Worm (Caenorhabditis elegans) whole organism, L2 larva: ENCODE results near the gene W09D10.4.

ENCODE experiments used
- C34F6.9 ChIP-seq: fragments of 150-350 bp; optimal IDR thresholded peaks from 2 replicates; lab custom pipeline; 2014; ENCODE audit warnings: missing biosample characterization, missing genetic modification characterization
- F13H6.1 ChIP-seq: sonication (generic microtip); optimal IDR thresholded peaks from 2 replicates; lab custom pipeline; 2016; ENCODE audit warnings: missing genetic modification characterization, missing compliant biosample characterization
- Y55F3AM.14 ChIP-seq: fragments of 200-800 bp; sonication (Bioruptor generic); optimal IDR thresholded peaks from 2 replicates; lab custom pipeline; 2018; ENCODE audit warnings: mild to moderate bottlenecking, missing genetic modification characterization, missing compliant biosample characterization
- ZK546.5 ChIP-seq: sonication (generic microtip); optimal IDR thresholded peaks from 2 replicates; lab custom pipeline; 2017; ENCODE audit warnings: missing biosample characterization, missing genetic modification characterization
- alr-1 ChIP-seq: fragments of 150-350 bp; optimal IDR thresholded peaks from 2 replicates; lab custom pipeline; 2014; ENCODE audit warnings: missing biosample characterization, missing genetic modification characterization
- aly-2 ChIP-seq: fragments of 150-350 bp; optimal IDR thresholded peaks from 2 replicates; lab custom pipeline; 2014; ENCODE audit warnings: missing biosample characterization, missing genetic modification characterization
- ama-1 ChIP-seq: fragments of 150-350 bp; optimal IDR thresholded peaks from 2 replicates; lab custom pipeline; 2018; ENCODE audit warnings: inconsistent platforms
- ceh-16 ChIP-seq: fragments of 150-350 bp; optimal IDR thresholded peaks from 2 replicates; lab custom pipeline; 2014; ENCODE audit warnings: missing biosample characterization, missing genetic modification characterization
- ceh-82 ChIP-seq: fragments of 150-350 bp; optimal IDR thresholded peaks from 2 replicates; lab custom pipeline; 2014; ENCODE audit warnings: missing biosample characterization, missing genetic modification characterization
- crh-2 ChIP-seq: sonication (generic microtip); optimal IDR thresholded peaks from 2 replicates; lab custom pipeline; 2017; ENCODE audit warnings: missing biosample characterization, missing genetic modification characterization
- dmd-4 ChIP-seq: sonication (generic microtip); optimal IDR thresholded peaks from 2 replicates; lab custom pipeline; 2017; ENCODE audit warnings: missing biosample characterization, missing genetic modification characterization
- elt-1 ChIP-seq: fragments of 150-350 bp; optimal IDR thresholded peaks from 2 replicates; lab custom pipeline; 2014; ENCODE audit warnings: missing biosample characterization, missing genetic modification characterization
- fos-1 ChIP-seq: fragments of 150-350 bp; optimal IDR thresholded peaks from 2 replicates; lab custom pipeline; 2014; ENCODE audit warnings: missing biosample characterization, missing genetic modification characterization
- gmeb-1 ChIP-seq: fragments of 150-350 bp; optimal IDR thresholded peaks from 2 replicates; lab custom pipeline; 2014; ENCODE audit warnings: missing biosample characterization, missing genetic modification characterization
- lin-11 ChIP-seq: fragments of 150-350 bp; sonication (generic microtip); optimal IDR thresholded peaks from 2 replicates; lab custom pipeline; 2014; ENCODE audit warnings: missing biosample characterization, missing genetic modification characterization, inconsistent platforms, mixed read lengths
- lin-13 ChIP-seq: fragments of 150-350 bp; optimal IDR thresholded peaks from 2 replicates; lab custom pipeline; 2014; ENCODE audit warnings: missing biosample characterization, missing genetic modification reagents, missing genetic modification characterization
- lin-39 ChIP-seq: fragments of 150-350 bp; optimal IDR thresholded peaks from 2 replicates; lab custom pipeline; 2014; ENCODE audit warnings: missing biosample characterization, missing genetic modification reagents, missing genetic modification characterization
- mab-5 ChIP-seq: fragments of 150-350 bp; optimal IDR thresholded peaks from 2 replicates; lab custom pipeline; 2014; ENCODE audit warnings: missing biosample characterization, missing genetic modification characterization
- mbf-1 ChIP-seq: sonication (generic microtip); optimal IDR thresholded peaks from 2 replicates; lab custom pipeline; 2017; ENCODE audit warnings: missing biosample characterization, missing genetic modification characterization
- nhr-10 ChIP-seq: sonication (generic microtip); optimal IDR thresholded peaks from 2 replicates; lab custom pipeline; 2017; ENCODE audit warnings: missing biosample characterization, missing genetic modification characterization
- nhr-11 ChIP-seq: fragments of 150-350 bp; optimal IDR thresholded peaks from 2 replicates; lab custom pipeline; 2014; ENCODE audit warnings: missing biosample characterization, missing genetic modification characterization
- nhr-12 ChIP-seq: fragments of 150-350 bp; optimal IDR thresholded peaks from 2 replicates; lab custom pipeline; 2014; ENCODE audit warnings: missing biosample characterization, missing genetic modification characterization
- nhr-129 ChIP-seq: fragments of 150-350 bp; optimal IDR thresholded peaks from 2 replicates; lab custom pipeline; 2014; ENCODE audit warnings: missing biosample characterization, missing genetic modification characterization
- nhr-21 ChIP-seq: fragments of 150-350 bp; optimal IDR thresholded peaks from 2 replicates; lab custom pipeline; 2014; ENCODE audit warnings: missing biosample characterization, missing genetic modification characterization
- nhr-23 ChIP-seq: fragments of 150-350 bp; optimal IDR thresholded peaks from 2 replicates; lab custom pipeline; 2014; ENCODE audit warnings: missing biosample characterization, missing genetic modification reagents, missing genetic modification characterization
- nhr-25 ChIP-seq: fragments of 150-350 bp; sonication (generic microtip); optimal IDR thresholded peaks from 3 replicates; lab custom pipeline; 2014; ENCODE audit warnings: missing biosample characterization, missing genetic modification characterization
- nhr-6 ChIP-seq: fragments of 150-350 bp; optimal IDR thresholded peaks from 2 replicates; lab custom pipeline; 2014; ENCODE audit warnings: missing biosample characterization, missing genetic modification characterization
- nhr-77 ChIP-seq: fragments of 150-350 bp; optimal IDR thresholded peaks from 2 replicates; lab custom pipeline; 2014; ENCODE audit warnings: missing biosample characterization, missing genetic modification characterization
- peb-1 ChIP-seq: fragments of 150-350 bp; optimal IDR thresholded peaks from 2 replicates; lab custom pipeline; 2014; ENCODE audit warnings: missing biosample characterization, missing genetic modification characterization
- sem-4 ChIP-seq: fragments of 150-350 bp; optimal IDR thresholded peaks from 2 replicates; lab custom pipeline; 2014; ENCODE audit warnings: missing biosample characterization, missing genetic modification reagents, missing genetic modification characterization
- skn-1 ChIP-seq: sonication (generic microtip); optimal IDR thresholded peaks from 2 replicates; lab custom pipeline; 2017; ENCODE audit warnings: missing biosample characterization, missing genetic modification characterization
- sma-3 ChIP-seq: sonication (generic microtip); optimal IDR thresholded peaks from 2 replicates; lab custom pipeline; 2016; ENCODE audit warnings: missing genetic modification reagents, missing genetic modification characterization, missing compliant biosample characterization
- sma-9 ChIP-seq, 2 experiments: fragments of 150-350 bp in 1 of 2; sonication (generic microtip) in 1 of 2; optimal IDR thresholded peaks; 2 replicates each; lab custom pipeline; 2014 to 2016; ENCODE audit warnings: missing genetic modification characterization in 2 of 2, mild to moderate bottlenecking in 1 of 2, missing biosample characterization in 1 of 2, missing compliant biosample characterization in 1 of 2, missing genetic modification reagents in 1 of 2, moderate library complexity in 1 of 2
- snpc-4 ChIP-seq: fragments of 150-350 bp; optimal IDR thresholded peaks from 2 replicates; lab custom pipeline; 2014; ENCODE audit warnings: missing biosample characterization, missing genetic modification characterization
- unc-39 ChIP-seq: fragments of 150-350 bp; optimal IDR thresholded peaks from 2 replicates; lab custom pipeline; 2014; ENCODE audit warnings: missing biosample characterization, missing genetic modification characterization
- unc-55 ChIP-seq: fragments of 150-350 bp; sonication (generic microtip); optimal IDR thresholded peaks from 3 replicates; lab custom pipeline; 2014; ENCODE audit warnings: missing biosample characterization, missing genetic modification reagents, missing genetic modification characterization
- unc-62 ChIP-seq: fragments of 150-350 bp; optimal IDR thresholded peaks from 2 replicates; lab custom pipeline; 2014; ENCODE audit warnings: missing biosample characterization, missing genetic modification reagents, missing genetic modification characterization
- ztf-1 ChIP-seq: fragments of 200-800 bp; sonication (Bioruptor generic); conservative IDR thresholded peaks from 2 replicates; pipeline ENCODE4 v1.3.6; 2022; ENCODE audit warnings: missing genetic modification characterization, missing compliant biosample characterization
- ztf-11 ChIP-seq: sonication (generic microtip); optimal IDR thresholded peaks from 2 replicates; lab custom pipeline; 2017; ENCODE audit warnings: missing biosample characterization, missing genetic modification characterization
- ztf-4 ChIP-seq: fragments of 150-350 bp; optimal IDR thresholded peaks from 2 replicates; lab custom pipeline; 2014; ENCODE audit warnings: missing biosample characterization, missing genetic modification characterization

Gene W09D10.4

DNA sequence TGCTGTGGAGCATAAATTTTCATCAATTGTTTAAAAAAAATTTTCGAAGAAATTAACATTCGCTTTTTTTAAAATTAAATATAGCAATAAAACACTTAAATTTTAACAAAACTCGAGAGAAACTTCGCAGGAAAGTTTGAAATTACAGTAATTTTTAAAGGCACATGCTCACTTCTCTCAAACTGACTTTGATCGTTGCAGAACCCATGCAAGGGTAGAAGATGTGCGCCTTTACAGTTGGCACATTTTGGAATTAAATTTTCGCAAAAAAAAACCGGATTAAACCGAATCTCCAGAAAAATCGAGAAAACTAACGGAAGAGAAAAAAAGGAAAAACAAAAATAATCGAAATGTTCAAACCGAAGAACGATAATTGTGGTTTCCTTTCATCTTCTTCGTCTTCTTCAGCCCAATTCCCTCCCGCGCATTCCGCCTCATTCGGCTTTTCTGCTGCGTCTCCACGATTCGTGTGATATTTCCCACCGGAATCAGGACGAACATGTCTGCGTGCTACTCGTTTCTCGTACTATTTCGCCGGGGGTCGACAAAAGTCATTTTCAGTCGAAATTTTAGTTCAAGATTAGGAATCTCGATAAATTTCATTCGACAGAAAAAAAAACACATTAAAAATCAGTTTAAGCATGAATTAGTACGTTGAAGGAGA, 20.5 kb upstream of the W09D10.4 start:
- TF ChIP-seq nhr-25, result peak; percentile 8
- peak; percentile 9 for TF ChIP-seq sma-3
- no peak for TF ChIP-seq skn-1 (tag; lab: Kevin White, UChicago)

DNA sequence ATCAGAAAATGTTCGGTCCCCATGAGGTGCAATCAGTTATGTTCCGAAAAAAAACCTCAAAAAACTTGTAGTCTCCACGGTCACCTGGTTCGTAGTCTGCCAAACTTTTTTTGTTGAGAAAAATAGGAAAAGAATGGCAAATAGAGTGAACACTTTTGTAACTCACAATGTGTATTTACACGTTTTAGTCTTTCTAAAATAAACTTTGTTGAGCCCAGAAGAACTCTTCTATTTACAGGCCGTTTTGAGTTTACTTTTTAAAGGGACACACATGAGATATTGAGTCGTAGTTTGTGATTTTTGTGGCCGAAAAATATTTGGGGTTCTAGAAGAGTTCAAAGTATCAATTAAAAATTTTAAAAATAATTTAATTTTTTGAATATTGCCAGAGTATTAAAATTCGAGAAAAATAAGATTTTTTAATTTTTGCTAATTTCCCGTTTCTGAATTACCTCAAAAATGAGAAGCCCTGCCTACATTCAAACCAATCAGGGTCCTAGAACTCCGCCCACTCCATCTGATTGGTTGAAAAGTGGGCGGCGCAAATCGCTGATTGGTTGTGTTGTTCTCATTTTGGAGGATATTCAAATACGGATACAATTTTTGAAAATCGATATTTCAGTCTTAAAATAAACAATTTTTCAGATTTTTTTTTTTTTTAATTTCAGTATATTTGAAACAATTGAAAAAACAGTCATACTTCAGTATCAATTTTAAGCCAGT, 18.7 kb upstream of the W09D10.4 start:
- TF ChIP-seq sma-9 (GFP tag; optimal IDR thresholded peaks at IDR 0.05; lab: Kevin White, UChicago), result peak; percentile 9
- no peak for TF ChIP-seq sma-9 (tag; optimal IDR thresholded peaks at IDR 0.05; lab: Kevin White, UChicago)
- TF ChIP-seq C34F6.9 (tag; lab: Kevin White, UChicago), result no peak

DNA sequence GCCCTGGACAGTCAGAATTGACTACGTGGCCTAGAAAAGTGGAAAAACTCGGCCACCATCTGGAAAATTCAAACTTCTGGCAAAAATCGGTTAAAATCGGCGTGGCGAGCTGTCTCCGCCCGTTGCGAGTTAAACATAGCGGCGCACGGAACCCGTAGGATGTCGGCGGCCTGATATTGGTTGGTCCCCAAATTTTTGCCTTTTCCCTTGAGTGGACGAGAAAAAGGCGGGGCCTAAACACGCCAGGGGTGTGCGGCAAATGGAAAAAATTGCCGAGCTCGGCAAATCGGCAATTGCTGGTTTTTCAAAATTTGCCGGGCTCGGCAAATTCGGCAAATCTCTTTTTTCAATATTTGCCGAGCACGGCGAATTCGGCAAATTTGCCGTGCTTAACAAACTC, 17.3 kb upstream of the W09D10.4 start:
- TF ChIP-seq Y55F3AM.14 (GFP tag; lab: Kevin White, UChicago) (no peak), sem-4 (tag; lab: Kevin White, UChicago) (no peak), nhr-21 (tag; lab: Kevin White, UChicago) (no peak), fos-1 (no peak), nhr-12 (tag; lab: Kevin White, UChicago) (no peak), ZK546.5 (tag; lab: Kevin White, UChicago) (no peak), ztf-4 (tag; lab: Kevin White, UChicago) (no peak), aly-2 (tag; lab: Kevin White, UChicago) (no peak), nhr-11 (tag; lab: Kevin White, UChicago) (no peak)

DNA sequence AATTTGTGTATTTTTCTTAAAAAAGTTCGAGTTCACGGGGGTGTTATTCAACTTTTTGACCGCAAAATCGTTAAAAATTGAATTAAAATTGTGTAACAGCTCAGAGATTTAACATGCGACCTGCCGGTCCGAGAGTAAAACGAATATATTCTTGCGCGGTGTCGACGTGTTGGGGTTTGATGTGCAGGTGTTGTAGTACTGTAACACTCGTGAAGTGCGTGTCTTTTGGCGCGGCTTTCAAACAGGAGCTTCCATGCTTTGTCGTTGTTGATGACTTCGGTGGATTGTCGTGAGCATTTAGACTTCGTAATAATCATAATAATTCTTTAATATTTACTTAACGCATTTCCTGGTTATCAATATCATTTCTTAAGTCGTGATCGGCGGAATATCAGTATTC, 14.5 kb upstream of the W09D10.4 start, which contains the start of gene tat-3:
Gene tat-3, minus strand, starts transcription at position 196 of the 400 bp plus-strand sequence.
- TF ChIP-seq unc-39 (tag; lab: Kevin White, UChicago) (no peak), snpc-4 (no peak), alr-1 (tag; lab: Kevin White, UChicago) (no peak), ztf-11 (tag; lab: Kevin White, UChicago) (no peak), ztf-4 (tag; lab: Kevin White, UChicago) (no peak), peb-1 (tag; lab: Kevin White, UChicago) (no peak)
- TF ChIP-seq, all 48 proteins: peak for 0

DNA sequence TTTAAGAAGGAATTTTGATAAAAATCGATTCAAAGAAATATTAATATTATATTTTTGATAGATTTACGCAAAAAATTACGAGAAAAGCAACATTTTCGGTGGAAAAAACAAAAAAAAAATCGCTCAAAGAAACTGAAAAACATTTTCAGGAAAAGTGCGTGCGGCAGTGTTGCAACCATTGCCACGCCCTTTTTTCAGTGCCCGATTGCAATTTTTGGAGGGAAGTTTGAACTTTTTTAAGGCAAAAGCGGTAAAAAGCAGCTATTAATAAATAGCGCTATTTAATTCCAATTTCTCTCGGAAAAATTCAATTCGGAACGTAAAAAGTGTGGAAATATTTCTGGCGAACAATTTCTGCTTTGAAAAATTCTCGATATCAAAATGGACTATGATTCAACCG, 5.1 kb upstream of the W09D10.4 start:
- no peak for TF ChIP-seq mab-5 (tag; lab: Kevin White, UChicago)
- no peak for TF ChIP-seq snpc-4
- no peak for TF ChIP-seq nhr-23 (tag; lab: Kevin White, UChicago)
- TF ChIP-seq, all 48 proteins: peak for 0

DNA sequence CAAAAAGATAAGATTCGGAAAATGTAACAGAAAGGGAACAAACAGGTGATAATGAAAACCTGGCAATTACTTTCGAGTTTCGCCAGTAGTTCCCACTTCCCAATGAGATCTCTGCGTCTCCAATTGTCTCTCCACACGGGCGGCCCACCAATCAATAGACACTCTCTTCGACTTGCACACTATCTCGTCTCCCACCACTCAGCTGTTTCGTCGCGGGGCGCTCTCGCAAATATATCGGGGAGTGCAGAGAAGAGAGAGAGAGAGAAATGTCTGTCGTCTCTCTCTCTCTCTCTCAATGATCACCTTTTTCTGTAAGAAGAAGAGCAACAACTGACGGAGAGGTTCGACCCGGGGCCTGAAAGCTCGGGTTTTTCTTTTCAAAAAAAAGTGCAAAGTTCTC, 4.2 kb upstream of the W09D10.4 start:
- TF ChIP-seq nhr-6 (tag; lab: Kevin White, UChicago) (no peak), ceh-82 (tag; lab: Kevin White, UChicago) (no peak), dmd-4 (tag; lab: Kevin White, UChicago) (no peak), ceh-16 (tag; lab: Kevin White, UChicago) (peak; percentile 56), ztf-4 (tag; lab: Kevin White, UChicago) (peak; percentile 87), nhr-77 (tag; lab: Kevin White, UChicago) (peak; percentile 31), Y55F3AM.14 (GFP tag; lab: Kevin White, UChicago) (peak; percentile 9), F13H6.1 (tag; lab: Kevin White, UChicago) (peak; percentile 96), nhr-129 (tag; lab: Kevin White, UChicago) (peak; percentile 85), unc-55 (peak; percentile 87), nhr-21 (tag; lab: Kevin White, UChicago) (peak; percentile 73), peb-1 (tag; lab: Kevin White, UChicago) (no peak), gmeb-1 (peak; percentile 77), nhr-25 (peak; percentile 38), nhr-11 (tag; lab: Kevin White, UChicago) (no peak), alr-1 (tag; lab: Kevin White, UChicago) (no peak), unc-39 (tag; lab: Kevin White, UChicago) (no peak), snpc-4 (peak; percentile 19), mab-5 (tag; lab: Kevin White, UChicago) (peak; percentile 66), lin-11 (tag; lab: Kevin White, UChicago) (peak; percentile 58), nhr-10 (no peak), ama-1 (no peak), elt-1 (no peak), crh-2 (tag; lab: Kevin White, UChicago) (peak; percentile 83), sma-9 (GFP tag; optimal IDR thresholded peaks at IDR 0.05; lab: Kevin White, UChicago) (peak; percentile 95), sma-9 (tag; optimal IDR thresholded peaks at IDR 0.05; lab: Kevin White, UChicago) (no peak), nhr-12 (tag; lab: Kevin White, UChicago) (no peak), mbf-1 (tag; lab: Kevin White, UChicago) (no peak), lin-39 (tag; lab: Kevin White, UChicago) (no peak), unc-62 (GFP tag; lab: Kevin White, UChicago) (no peak), lin-13 (GFP tag; lab: Kevin White, UChicago) (peak; percentile 66), aly-2 (tag; lab: Kevin White, UChicago) (no peak), ztf-1 (GFP tag; lab: Robert Waterston, UW) (no peak), ztf-11 (tag; lab: Kevin White, UChicago) (no peak)
